Fruit fly (Drosophila melanogaster): ENCODE results near the gene CG6845.

The CG6845 gene

dm6 chr3L:184251-184650 lies 38.0 kb downstream of the CG6845 start, which contains the start of the genes CG34140, Mkp and Mtch (continued):
- no peak for TF ChIP-seq bigmax (GFP tag; optimal IDR thresholded peaks at IDR 0.05)
- peak; percentile 86 for TF ChIP-seq CG18476 (GFP tag; optimal IDR thresholded peaks at IDR 0.05)
- TF ChIP-seq CG11504 (tag; optimal IDR thresholded peaks at IDR 0.05): no peak
- peak; percentile 56 for TF ChIP-seq CG6765 (GFP tag; optimal IDR thresholded peaks at IDR 0.05)
- TF ChIP-seq Oli (tag; optimal IDR thresholded peaks at IDR 0.05): no peak
- TF ChIP-seq CG2678 (tag; optimal IDR thresholded peaks at IDR 0.05): no peak
- TF ChIP-seq toy (GFP tag; IDR thresholded peaks at IDR 0.05): no peak
- TF ChIP-seq CG5245 (GFP tag; optimal IDR thresholded peaks at IDR 0.05): peak; percentile 69
- TF ChIP-seq CG33557 (GFP tag; optimal IDR thresholded peaks at IDR 0.05): peak; percentile 74
- no peak for TF ChIP-seq fd64A (GFP tag; optimal IDR thresholded peaks at IDR 0.05)
- peak; percentile 85 for TF ChIP-seq CG16863 (GFP tag; optimal IDR thresholded peaks at IDR 0.05)
- TF ChIP-seq hth (optimal IDR thresholded peaks at IDR 0.05): no peak
- TF ChIP-seq stc (GFP tag; IDR thresholded peaks at IDR 0.05): peak; percentile 74; the same call in 1 of the 2 replicates
- TF ChIP-seq odd (GFP tag; optimal IDR thresholded peaks at IDR 0.05): no peak
- peak; percentile 58 for TF ChIP-seq Hand (GFP tag; optimal IDR thresholded peaks at IDR 0.05)
- peak; percentile 84 for TF ChIP-seq Mad (GFP tag; optimal IDR thresholded peaks at IDR 0.05)
- peak; percentile 92 for TF ChIP-seq CG33213 (GFP tag; optimal IDR thresholded peaks at IDR 0.05)
- TF ChIP-seq Scr (GFP tag; IDR thresholded peaks at IDR 0.05; ENCODE audit: partially characterized antibody): peak; percentile 98
- peak; percentile 88 for TF ChIP-seq CG13424 (tag; optimal IDR thresholded peaks at IDR 0.05)
- TF ChIP-seq CG17359 (tag; optimal IDR thresholded peaks at IDR 0.05): peak; percentile 79
- TF ChIP-seq wek (GFP tag; optimal IDR thresholded peaks at IDR 0.05): peak; percentile 48
- peak; percentile 56 for TF ChIP-seq HHEX (GFP tag; optimal IDR thresholded peaks at IDR 0.05)
- no peak for TF ChIP-seq Fer3 (tag; optimal IDR thresholded peaks at IDR 0.05)
- peak; percentile 68 for TF ChIP-seq salm (tag; optimal IDR thresholded peaks at IDR 0.05)
- peak; percentile 82 for TF ChIP-seq repo (GFP tag; optimal IDR thresholded peaks at IDR 0.05)
- peak; percentile 46; the same call in 1 of the 2 replicates for TF ChIP-seq dan (GFP tag; IDR thresholded peaks at IDR 0.05)
- TF ChIP-seq CG12744 (GFP tag; optimal IDR thresholded peaks at IDR 0.05): peak; percentile 82
- peak; percentile 58; the same call in 1 of the 2 replicates for TF ChIP-seq CG8765 (GFP tag; IDR thresholded peaks at IDR 0.05)
- peak; percentile 70 for TF ChIP-seq E2f2 (GFP tag; IDR thresholded peaks at IDR 0.05)
- TF ChIP-seq gsb (GFP tag; IDR thresholded peaks at IDR 0.05): 0 out of 2 replicates have a peak, but pooled peaks have one; percentile 40
- peak; percentile 76 for TF ChIP-seq danr (GFP tag; IDR thresholded peaks at IDR 0.05)
- peak; percentile 79 for TF ChIP-seq slou (GFP tag; optimal IDR thresholded peaks at IDR 0.05)
- peak; percentile 18 for TF ChIP-seq pfk (GFP tag; optimal IDR thresholded peaks at IDR 0.05)
- TF ChIP-seq exex (tag; optimal IDR thresholded peaks at IDR 0.05): no peak
- no peak for TF ChIP-seq Lim3 (GFP tag; IDR thresholded peaks at IDR 0.05)
- TF ChIP-seq usp (GFP tag; optimal IDR thresholded peaks at IDR 0.05): no peak
- peak; percentile 70; the same call in 2 of the 3 replicates for TF ChIP-seq CG14050 (GFP tag; IDR thresholded peaks at IDR 0.05)
- TF ChIP-seq ci (GFP tag; IDR thresholded peaks at IDR 0.05): peak; percentile 75
- no peak for TF ChIP-seq CG7839 (tag; optimal IDR thresholded peaks at IDR 0.05)
- peak; percentile 74; the same call in 2 of the 3 replicates for TF ChIP-seq CG6791 (GFP tag; IDR thresholded peaks at IDR 0.05; ENCODE audit: partially characterized antibody)
- TF ChIP-seq sr (GFP tag; IDR thresholded peaks at IDR 0.05): 0 out of 3 replicates have a peak, but pooled peaks have one; percentile 3
- peak; percentile 71 for TF ChIP-seq CG2202 (tag; optimal IDR thresholded peaks at IDR 0.05)
- TF ChIP-seq slbo (GFP tag; IDR thresholded peaks at IDR 0.05): peak; percentile 88
- TF ChIP-seq CG42726 (GFP tag; IDR thresholded peaks at IDR 0.05; ENCODE audit: partially characterized antibody): 0 out of 2 replicates have a peak, but pooled peaks have one; percentile 59
- TF ChIP-seq gfzf (GFP tag; optimal IDR thresholded peaks at IDR 0.05): peak; percentile 78
- peak; percentile 81 for TF ChIP-seq NfI (GFP tag; optimal IDR thresholded peaks at IDR 0.05)
- TF ChIP-seq luna (GFP tag; optimal IDR thresholded peaks at IDR 0.05): peak; percentile 55
- peak; percentile 88 for TF ChIP-seq Aef1 (GFP tag; IDR thresholded peaks at IDR 0.05)
- TF ChIP-seq CG7786 (GFP tag; optimal IDR thresholded peaks at IDR 0.05): peak; percentile 89
- peak; percentile 85 for TF ChIP-seq vvl (GFP tag; IDR thresholded peaks at IDR 0.05)
- peak; percentile 87 for TF ChIP-seq Chrac-16 (GFP tag; optimal IDR thresholded peaks at IDR 0.05)

Measured in whole organism, embryonic.